Worm (Caenorhabditis elegans) whole organism, young adult: ENCODE data around the gene F41G3.6.

Experiments
- B0261.1 ChIP-seq: sonication (generic microtip); optimal IDR thresholded peaks from 2 replicates; lab custom pipeline; 2016; ENCODE audit warnings: mild to moderate bottlenecking, missing genetic modification characterization, moderate library complexity, missing compliant biosample characterization
- F52B5.7 ChIP-seq: sonication (generic microtip); optimal IDR thresholded peaks from 2 replicates; lab custom pipeline; 2016; ENCODE audit warnings: mild to moderate bottlenecking, missing genetic modification characterization, missing compliant biosample characterization
- F55B11.4 ChIP-seq: sonication (generic microtip); optimal IDR thresholded peaks from 2 replicates; lab custom pipeline; 2016; ENCODE audit warnings: missing compliant biosample characterization, missing genetic modification characterization, borderline replicate concordance; ENCODE audit not compliant: insufficient read depth
- ama-1 ChIP-seq, 3 experiments: fragments of 150-350 bp in 1 of 3; sonication (generic microtip) in 2 of 3; optimal IDR thresholded peaks; 2 replicates each; lab custom pipeline; 2014 to 2018; ENCODE audit warnings: missing biosample characterization in 2 of 3, missing genetic modification characterization in 2 of 3, missing genetic modification reagents in 2 of 3
- efl-1 ChIP-seq: fragments of 150-350 bp; optimal IDR thresholded peaks from 2 replicates; lab custom pipeline; 2014; ENCODE audit warnings: missing biosample characterization, missing genetic modification reagents, missing genetic modification characterization
- egrh-3 ChIP-seq: fragments of 200-800 bp; sonication (Bioruptor generic); IDR thresholded peaks from 2 replicates; pipeline ENCODE4 v1.3.6; 2022; ENCODE audit warnings: missing genetic modification reagents, missing genetic modification characterization, missing compliant biosample characterization
- hlh-26 ChIP-seq: fragments of 200-800 bp; sonication (Bioruptor generic); conservative IDR thresholded peaks from 2 replicates; pipeline ENCODE4 v1.3.6; 2022; ENCODE audit warnings: missing genetic modification reagents, missing genetic modification characterization, missing compliant biosample characterization
- lin-40 ChIP-seq: sonication (generic microtip); optimal IDR thresholded peaks from 2 replicates; lab custom pipeline; 2016; ENCODE audit warnings: missing genetic modification characterization, mild to moderate bottlenecking, missing compliant biosample characterization, missing genotype, missing genetic modification reagents
- madf-6 ChIP-seq: fragments of 200-800 bp; sonication (Bioruptor generic); IDR thresholded peaks from 2 replicates; pipeline ENCODE4 v1.3.6; 2022; ENCODE audit warnings: missing genetic modification reagents, missing genetic modification characterization, missing compliant biosample characterization
- nhr-179 ChIP-seq: sonication (generic microtip); optimal IDR thresholded peaks from 2 replicates; lab custom pipeline; 2016; ENCODE audit warnings: mild to moderate bottlenecking, missing genetic modification characterization, missing compliant biosample characterization
- snpc-4 ChIP-seq, 5 experiments: fragments of 150-350 bp in 1 of 5; sonication (generic microtip) in 4 of 5; optimal IDR thresholded peaks; 2 replicates each; lab custom pipeline; 2014 to 2018; ENCODE audit warnings: missing genetic modification characterization in 5 of 5, missing biosample characterization in 3 of 5, antibody characterized with exemption in 2 of 5, mild to moderate bottlenecking in 2 of 5, missing compliant biosample characterization in 2 of 5, missing genotype in 2 of 5, moderate library complexity in 2 of 5, missing genetic modification reagents in 1 of 5
- ztf-18 ChIP-seq: sonication (generic microtip); optimal IDR thresholded peaks from 2 replicates; lab custom pipeline; 2016; ENCODE audit warnings: missing genotype, mild to moderate bottlenecking, missing genetic modification characterization, missing compliant biosample characterization

DNA sequence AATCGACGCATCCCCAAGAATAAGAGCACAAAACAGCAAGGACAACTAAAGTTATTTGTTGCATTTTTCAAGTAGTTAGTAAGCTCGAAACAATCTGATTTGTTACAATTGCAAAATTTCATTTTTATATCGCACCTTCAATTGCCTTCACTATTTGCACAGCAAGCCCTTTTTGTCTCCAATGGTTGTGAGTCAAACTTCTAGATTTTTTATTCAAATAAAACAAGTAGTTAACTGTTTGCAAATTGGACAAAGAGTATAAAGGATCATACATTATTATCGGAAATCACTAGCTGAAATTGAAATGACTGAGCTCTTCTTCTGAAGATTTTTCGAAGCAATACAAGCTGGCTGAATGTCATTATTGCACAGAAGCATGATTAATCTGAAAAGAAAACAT lies 10.1 kb downstream of the F41G3.6 start, which contains the start of gene F41G3.21:
- TF ChIP-seq hlh-26 (GFP tag; lab: Robert Waterston, UW) (no peak), lin-40 (tag; lab: Kevin White, UChicago) (no peak), snpc-4 (GFP tag; optimal IDR thresholded peaks at IDR 0.05; lab: Kevin White, UChicago) (no peak), snpc-4 (tag; optimal IDR thresholded peaks at IDR 0.05; lab: Kevin White, UChicago) (no peak), B0261.1 (tag; lab: Kevin White, UChicago) (no peak), ztf-18 (tag; lab: Kevin White, UChicago) (no peak), ama-1 (optimal IDR thresholded peaks at IDR 0.05; lab: Kevin White, UChicago) (no peak), ama-1 (GFP tag; optimal IDR thresholded peaks at IDR 0.05; lab: Kevin White, UChicago) (no peak), F55B11.4 (no peak), egrh-3 (GFP tag; lab: Robert Waterston, UW) (no peak), madf-6 (GFP tag; lab: Robert Waterston, UW) (no peak), nhr-179 (tag; lab: Kevin White, UChicago) (no peak), F52B5.7 (tag; lab: Kevin White, UChicago) (no peak), efl-1 (no peak)
